Worm (Caenorhabditis elegans): ENCODE data around the gene sysm-1.
A peak's percentile ranks its signal among the peaks of the same experiment; 100 is the strongest.

sysm-1 gene

DNA sequence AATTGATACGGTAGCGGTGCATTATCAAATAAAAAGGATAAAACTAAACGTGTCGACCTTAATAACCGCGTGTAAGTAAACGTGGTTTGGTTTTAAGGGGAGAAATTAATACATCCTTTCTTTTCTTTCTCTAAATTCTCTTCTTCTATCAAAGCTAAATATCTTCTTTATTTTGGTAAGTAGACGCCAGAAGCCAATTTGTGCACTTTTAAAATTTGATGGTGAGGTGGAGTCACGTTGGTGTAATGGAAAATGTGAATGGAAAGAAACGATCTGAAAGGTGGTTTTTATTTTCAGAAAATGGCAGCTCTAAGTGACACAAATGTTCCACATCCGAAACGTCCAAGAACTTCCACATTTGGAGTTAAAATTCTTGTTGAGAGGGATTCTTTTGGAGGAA is 17.8 kb upstream of the sysm-1 start, which contains the start of gene T24H10.5:
Gene T24H10.5 (plus strand): TSS at position 301 of the 400 bp plus-strand sequence.
- TF ChIP-seq madf-6 (GFP tag; IDR thresholded peaks at IDR 0.05) (peak; percentile 34; the same call in 1 of the 2 replicates), Y53G8AR.9 (GFP tag; conservative IDR thresholded peaks at IDR 0.05) (no peak)

DNA sequence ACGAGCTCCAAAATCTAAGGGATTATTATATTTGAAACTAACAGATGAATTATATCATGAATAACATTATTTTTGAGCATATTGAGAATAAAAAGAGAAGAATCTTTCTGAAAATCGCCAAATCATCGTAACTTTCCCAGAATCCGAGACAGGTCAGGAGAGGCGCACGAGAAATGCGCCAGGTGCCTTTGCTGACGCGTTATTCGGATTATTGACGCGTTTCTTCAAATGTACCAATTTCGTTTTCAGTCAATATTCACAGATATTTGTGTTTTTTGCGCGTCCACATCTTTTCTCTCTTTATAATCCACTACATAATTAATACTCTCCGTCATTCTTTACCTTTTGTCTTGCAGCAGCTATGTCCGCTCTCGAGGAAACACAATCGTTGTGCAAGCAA is 16.0 kb upstream of the sysm-1 start, which contains the start of gene T24H10.1:
Gene T24H10.1 (plus strand): TSS at position 355 of the 400 bp plus-strand sequence.
- TF ChIP-seq chd-7 (tag; optimal IDR thresholded peaks at IDR 0.05), result no peak
- peak; percentile 57 for TF ChIP-seq lsl-1 (GFP tag; optimal IDR thresholded peaks at IDR 0.05)
- no peak for TF ChIP-seq cebp-1 (GFP tag; IDR thresholded peaks at IDR 0.05)
- TF ChIP-seq cebp-1 (tag; optimal IDR thresholded peaks at IDR 0.05), result peak; percentile 69
- TF ChIP-seq Y56A3A.18 (GFP tag; IDR thresholded peaks at IDR 0.05), result peak; percentile 61; the same call in 1 of the 2 replicates
- 0 out of 2 replicates have a peak, but pooled peaks have one; percentile 14 for TF ChIP-seq K11D2.4 (GFP tag; IDR thresholded peaks at IDR 0.05)
- TF ChIP-seq mes-4 (tag; optimal IDR thresholded peaks at IDR 0.05), result no peak
- peak; percentile 80 for TF ChIP-seq ekl-4 (GFP tag; IDR thresholded peaks at IDR 0.05)
- no peak for TF ChIP-seq akir-1 (GFP tag; optimal IDR thresholded peaks at IDR 0.05)
- TF ChIP-seq lin-40 (tag; optimal IDR thresholded peaks at IDR 0.05), result peak; percentile 78
- TF ChIP-seq lag-1 (GFP tag; IDR thresholded peaks at IDR 0.05), result no peak
- TF ChIP-seq ztf-25 (GFP tag; IDR thresholded peaks at IDR 0.05), result no peak
- no peak for TF ChIP-seq hmg-20 (GFP tag; IDR thresholded peaks at IDR 0.05)
- TF ChIP-seq bed-1 (GFP tag; IDR thresholded peaks at IDR 0.05), result no peak
- TF ChIP-seq nhr-80 (tag; optimal IDR thresholded peaks at IDR 0.05), result peak; percentile 26
- peak; percentile 34 for TF ChIP-seq him-1 (tag; optimal IDR thresholded peaks at IDR 0.05)
- no peak for TF ChIP-seq K12H6.12 (tag; optimal IDR thresholded peaks at IDR 0.05)
- TF ChIP-seq madf-10 (tag; optimal IDR thresholded peaks at IDR 0.05), result no peak
- TF ChIP-seq attf-5 (GFP tag; optimal IDR thresholded peaks at IDR 0.05), result peak; percentile 28
- TF ChIP-seq nfyb-1 (GFP tag; IDR thresholded peaks at IDR 0.05), result peak; percentile 64; the same call in 1 of the 2 replicates
- no peak for TF ChIP-seq nhr-27 (tag; optimal IDR thresholded peaks at IDR 0.05)
- no peak for TF ChIP-seq cebp-2 (GFP tag; IDR thresholded peaks at IDR 0.05)
- peak; percentile 68 for TF ChIP-seq ZK185.1 (tag; optimal IDR thresholded peaks at IDR 0.05; ENCODE audit: poor library complexity, severe bottlenecking)
- no peak for TF ChIP-seq die-1 (tag; optimal IDR thresholded peaks at IDR 0.05)
- TF ChIP-seq rec-8 (tag; optimal IDR thresholded peaks at IDR 0.05), result no peak
- TF ChIP-seq atf-7 (tag; optimal IDR thresholded peaks at IDR 0.05), result no peak
- TF ChIP-seq mcd-1 (GFP tag; IDR thresholded peaks at IDR 0.05), result peak; percentile 84
- TF ChIP-seq nhr-179 (tag; optimal IDR thresholded peaks at IDR 0.05), result no peak
- TF ChIP-seq hrde-1 (tag; optimal IDR thresholded peaks at IDR 0.05; ENCODE audit: borderline replicate concordance), result no peak
- TF ChIP-seq hsf-1 (GFP tag; IDR thresholded peaks at IDR 0.05), result no peak
- TF ChIP-seq tbx-9 (tag; optimal IDR thresholded peaks at IDR 0.05; ENCODE audit: borderline replicate concordance), result no peak
- 0 out of 2 replicates have a peak, but pooled peaks have one; percentile 52 for TF ChIP-seq Y53G8AR.9 (GFP tag; conservative IDR thresholded peaks at IDR 0.05)
- TF ChIP-seq F49E8.2 (tag; optimal IDR thresholded peaks at IDR 0.05; ENCODE audit: insufficient read depth), result no peak
- no peak for TF ChIP-seq mel-28 (tag; optimal IDR thresholded peaks at IDR 0.05; ENCODE audit: borderline replicate concordance)
- no peak for TF ChIP-seq F52B5.7 (tag; optimal IDR thresholded peaks at IDR 0.05)
- no peak for TF ChIP-seq zfh-2 (GFP tag; conservative IDR thresholded peaks at IDR 0.05)
- TF ChIP-seq hmg-1.2 (GFP tag; IDR thresholded peaks at IDR 0.05), result peak; percentile 46
- no peak for TF ChIP-seq ztf-26 (tag; optimal IDR thresholded peaks at IDR 0.05)
- peak; percentile 71 for TF ChIP-seq lin-54 (GFP tag; optimal IDR thresholded peaks at IDR 0.05)
- TF ChIP-seq ets-4 (GFP tag; optimal IDR thresholded peaks at IDR 0.05), result no peak
- TF ChIP-seq unc-62 (GFP tag; optimal IDR thresholded peaks at IDR 0.05), result no peak
- no peak for TF ChIP-seq aptf-3 (GFP tag; IDR thresholded peaks at IDR 0.05)
- no peak for TF ChIP-seq snpc-1.3 (tag; optimal IDR thresholded peaks at IDR 0.05; ENCODE audit: insufficient read depth)
- no peak for TF ChIP-seq F57A8.1 (GFP tag; optimal IDR thresholded peaks at IDR 0.05)
- no peak for TF ChIP-seq C06A6.2 (GFP tag; conservative IDR thresholded peaks at IDR 0.05)
